Worm (Caenorhabditis elegans): ENCODE measurements around the gene Y2H9A.4.

Gene Y2H9A.4

ce11 chrV:13453334-13453733 is 7.6 kb downstream of the Y2H9A.4 start, which contains the start of gene lurp-2:
Gene lurp-2 (plus strand): TSS chrV:13453634.
- TF ChIP-seq rcor-1 (GFP tag; IDR thresholded peaks at IDR 0.05) (no peak), K12H6.12 (tag; optimal IDR thresholded peaks at IDR 0.05) (no peak), Y67H2A.10 (GFP tag; conservative IDR thresholded peaks at IDR 0.05) (no peak), snpc-4 (GFP tag; optimal IDR thresholded peaks at IDR 0.05) (no peak), snpc-4 (tag; optimal IDR thresholded peaks at IDR 0.05) (no peak), ceh-40 (GFP tag; IDR thresholded peaks at IDR 0.05) (no peak), nhr-80 (tag; optimal IDR thresholded peaks at IDR 0.05) (no peak), tlf-1 (GFP tag; optimal IDR thresholded peaks at IDR 0.05) (no peak), pbrm-1 (GFP tag; IDR thresholded peaks at IDR 0.05) (no peak), nhr-179 (tag; optimal IDR thresholded peaks at IDR 0.05) (no peak), mes-4 (tag; optimal IDR thresholded peaks at IDR 0.05) (no peak)

DNA sequence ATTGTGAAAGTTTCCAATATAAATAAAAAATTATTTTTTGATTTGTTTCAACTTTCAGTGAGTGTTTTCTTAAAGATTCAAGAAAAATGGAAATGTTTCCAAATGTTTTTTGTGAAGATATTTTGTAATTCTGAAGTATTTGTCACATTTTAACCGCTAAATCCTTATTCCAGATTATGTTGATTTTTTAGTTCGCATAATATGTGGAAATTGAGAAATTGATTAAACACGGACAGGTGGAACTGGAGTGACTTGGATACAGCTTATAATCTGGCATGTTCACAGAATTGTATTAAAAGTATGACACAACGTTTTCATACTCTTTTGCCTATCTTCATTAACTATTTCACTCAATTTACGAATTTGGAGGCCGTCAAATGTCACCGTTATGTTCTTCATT is 9.7 kb downstream of the Y2H9A.4 start, which contains the start of gene lurp-3:
lurp-3 (plus strand) TSS at position 301 of the 400 bp plus-strand sequence.
- TF ChIP-seq lin-40 (tag; optimal IDR thresholded peaks at IDR 0.05) (no peak), ztf-28 (GFP tag; IDR thresholded peaks at IDR 0.05) (no peak), mcd-1 (GFP tag; IDR thresholded peaks at IDR 0.05) (no peak), mes-4 (tag; optimal IDR thresholded peaks at IDR 0.05) (no peak), K11D2.4 (GFP tag; IDR thresholded peaks at IDR 0.05) (no peak), mxl-1 (tag; optimal IDR thresholded peaks at IDR 0.05) (no peak), bed-1 (GFP tag; IDR thresholded peaks at IDR 0.05) (no peak)

- TF ChIP-seq gei-17 (GFP tag; optimal IDR thresholded peaks at IDR 0.05): no peak
- TF ChIP-seq F52B5.7 (tag; optimal IDR thresholded peaks at IDR 0.05): no peak
- TF ChIP-seq Y56A3A.18 (GFP tag; IDR thresholded peaks at IDR 0.05): no peak
- TF ChIP-seq bed-2 (GFP tag; IDR thresholded peaks at IDR 0.05): no peak
- TF ChIP-seq attf-5 (GFP tag; optimal IDR thresholded peaks at IDR 0.05): no peak
- TF ChIP-seq athp-1 (tag; optimal IDR thresholded peaks at IDR 0.05): no peak
- TF ChIP-seq aptf-3 (GFP tag; IDR thresholded peaks at IDR 0.05): no peak
- TF ChIP-seq T07F8.4 (tag; optimal IDR thresholded peaks at IDR 0.05): no peak
- TF ChIP-seq lin-26 (GFP tag; IDR thresholded peaks at IDR 0.05): no peak
- TF ChIP-seq bed-1 (GFP tag; IDR thresholded peaks at IDR 0.05): no peak
- TF ChIP-seq nfya-2 (GFP tag; IDR thresholded peaks at IDR 0.05): no peak
- TF ChIP-seq ceh-100 (GFP tag; IDR thresholded peaks at IDR 0.05): no peak
- TF ChIP-seq ekl-4 (GFP tag; IDR thresholded peaks at IDR 0.05): no peak
- no peak for TF ChIP-seq unc-62 (GFP tag; optimal IDR thresholded peaks at IDR 0.05)
- no peak for TF ChIP-seq nhr-120 (GFP tag; IDR thresholded peaks at IDR 0.05)
- no peak for TF ChIP-seq F39B2.1 (GFP tag; IDR thresholded peaks at IDR 0.05)
Measured at ce11 chrV:13457858-13458257, 12.2 kb downstream of the Y2H9A.4 start, which contains the start of gene F25H9.2. Gene F25H9.2 (plus strand): TSS chrV:13458083.

- no peak for TF ChIP-seq ets-4 (GFP tag; optimal IDR thresholded peaks at IDR 0.05)
- no peak for TF ChIP-seq hmg-1.2 (GFP tag; IDR thresholded peaks at IDR 0.05)
- TF ChIP-seq attf-6 (GFP tag; IDR thresholded peaks at IDR 0.05): no peak
- no peak for TF ChIP-seq Y95B8A.8 (GFP tag; IDR thresholded peaks at IDR 0.05)
- TF ChIP-seq bed-2 (GFP tag; IDR thresholded peaks at IDR 0.05): no peak
- no peak for TF ChIP-seq unc-62 (GFP tag; optimal IDR thresholded peaks at IDR 0.05)
- no peak for TF ChIP-seq dpl-1 (GFP tag; optimal IDR thresholded peaks at IDR 0.05)
- TF ChIP-seq zim-3 (tag; optimal IDR thresholded peaks at IDR 0.05): no peak
- no peak for TF ChIP-seq snpc-3.4 (tag; optimal IDR thresholded peaks at IDR 0.05)
- no peak for TF ChIP-seq Y56A3A.18 (GFP tag; IDR thresholded peaks at IDR 0.05)
Measured at ce11 chrV:13459323-13459722, 13.6 kb downstream of the Y2H9A.4 start, which contains the start of gene bath-39. Gene bath-39 (plus strand): TSS chrV:13459459.
